Fruit fly (Drosophila melanogaster) whole organism, embryonic: ENCODE data around the gene CG9522.

ENCODE experiments used
- CG10274 ChIP-seq: fragments of 200-800 bp; sonication (Bioruptor generic); optimal IDR thresholded peaks from 3 replicates; lab custom pipeline; 2017; ENCODE audit warnings: missing biosample characterization, mild to moderate bottlenecking, missing genetic modification characterization
- CG12391 ChIP-seq: fragments of 200-800 bp; sonication (Bioruptor generic); optimal IDR thresholded peaks from 3 replicates; lab custom pipeline; 2018; ENCODE audit warnings: missing biosample characterization, mild to moderate bottlenecking, missing genetic modification characterization, moderate library complexity
- Hmx ChIP-seq: fragments of 200-800 bp; sonication (Bioruptor generic); optimal IDR thresholded peaks from 2 replicates; lab custom pipeline; 2016; ENCODE audit warnings: missing biosample characterization, missing genetic modification characterization
- jigr1 ChIP-seq: fragments of 200-800 bp; sonication (Bioruptor generic); IDR thresholded peaks from 3 replicates; pipeline ENCODE4 v1.3.6; 2022; ENCODE audit warnings: missing biosample characterization, missing genetic modification characterization
- lilli ChIP-seq: fragments of 200-800 bp; sonication (Bioruptor generic); optimal IDR thresholded peaks from 3 replicates; lab custom pipeline; 2016; ENCODE audit warnings: missing biosample characterization, missing genetic modification characterization
- zen ChIP-seq: fragments of 200-800 bp; sonication (Bioruptor generic); optimal IDR thresholded peaks from 3 replicates; lab custom pipeline; 2018; ENCODE audit warnings: missing biosample characterization, mild to moderate bottlenecking, missing genetic modification characterization, moderate library complexity

dm6 chrX:14844657-14845056 is 4.0 kb downstream of the CG9522 start, which contains the start of gene CG12539:
- TF ChIP-seq CG10274 (no peak), lilli (no peak), jigr1 (GFP tag; lab: Robert Waterston, UW) (no peak), zen (tag; lab: Kevin White, UChicago) (no peak), CG12391 (tag; lab: Kevin White, UChicago) (no peak), Hmx (no peak)
